Fruit fly (Drosophila melanogaster): ENCODE measurements around the gene Marcal1.

Gene Marcal1

dm6 chr2L:5000287-5000871, 45.1 kb downstream of the Marcal1 start (continued):
- TF ChIP-seq HHEX (GFP tag; optimal IDR thresholded peaks at IDR 0.05) (peak; percentile 85), CG2712 (tag; optimal IDR thresholded peaks at IDR 0.05) (peak; percentile 92), CG1602 (GFP tag; optimal IDR thresholded peaks at IDR 0.05) (peak; percentile 73), aop (GFP tag; IDR thresholded peaks at IDR 0.05) (no peak; the same call in 1 of the 2 replicates), mld (GFP tag; IDR thresholded peaks at IDR 0.05; ENCODE audit: partially characterized antibody) (no peak), CG8290 (GFP tag; optimal IDR thresholded peaks at IDR 0.05) (peak; percentile 79), CG8290 (tag; optimal IDR thresholded peaks at IDR 0.05) (peak; percentile 13 to 49), ham (GFP tag; IDR thresholded peaks at IDR 0.05) (no peak), Rfx (GFP tag; IDR thresholded peaks at IDR 0.05) (peak; percentile 81), knrl (GFP tag; IDR thresholded peaks at IDR 0.05; ENCODE audit: partially characterized antibody) (no peak), CG9876 (GFP tag; optimal IDR thresholded peaks at IDR 0.05) (peak; percentile 49), zfh2 (GFP tag; optimal IDR thresholded peaks at IDR 0.05) (peak; percentile 70), D (optimal IDR thresholded peaks at IDR 0.05) (no peak), D (GFP tag; optimal IDR thresholded peaks at IDR 0.05) (peak; percentile 78), dan (GFP tag; IDR thresholded peaks at IDR 0.05) (no peak), da (GFP tag; optimal IDR thresholded peaks at IDR 0.05) (no peak), CG1832 (GFP tag; optimal IDR thresholded peaks at IDR 0.05) (no peak), tap (tag; optimal IDR thresholded peaks at IDR 0.05) (peak; percentile 75), CG31365 (tag; optimal IDR thresholded peaks at IDR 0.05) (peak; percentile 32), CG34422 (GFP tag; IDR thresholded peaks at IDR 0.05) (peak; percentile 75; the same call in 2 of the 3 replicates), C15 (GFP tag; IDR thresholded peaks at IDR 0.05) (no peak), ranshi (GFP tag; IDR thresholded peaks at IDR 0.05) (peak; percentile 72; the same call in 1 of the 2 replicates), CG17328 (GFP tag; IDR thresholded peaks at IDR 0.05) (peak; percentile 84), Atf3 (GFP tag; optimal IDR thresholded peaks at IDR 0.05) (peak; percentile 44), ems (GFP tag; optimal IDR thresholded peaks at IDR 0.05) (peak; percentile 59), eyg (GFP tag; optimal IDR thresholded peaks at IDR 0.05) (no peak), ac (GFP tag; optimal IDR thresholded peaks at IDR 0.05) (peak; percentile 82), wor (GFP tag; IDR thresholded peaks at IDR 0.05) (peak; percentile 56), CG6254 (GFP tag; optimal IDR thresholded peaks at IDR 0.05) (peak; percentile 75), Atf-2 (GFP tag; optimal IDR thresholded peaks at IDR 0.05) (peak; percentile 66), bab2 (GFP tag; optimal IDR thresholded peaks at IDR 0.05) (peak; percentile 48), CG14965 (GFP tag; optimal IDR thresholded peaks at IDR 0.05; ENCODE audit: borderline replicate concordance) (no peak), CG4707 (GFP tag; optimal IDR thresholded peaks at IDR 0.05) (peak; percentile 69), Lim3 (GFP tag; IDR thresholded peaks at IDR 0.05) (no peak; the same call in 1 of the 2 replicates), NfI (GFP tag; optimal IDR thresholded peaks at IDR 0.05) (peak; percentile 75), CG15269 (tag; optimal IDR thresholded peaks at IDR 0.05) (peak; percentile 84), scrt (GFP tag; optimal IDR thresholded peaks at IDR 0.05) (peak; percentile 78), CG13775 (GFP tag; optimal IDR thresholded peaks at IDR 0.05) (peak; percentile 80), CG1233 (GFP tag; optimal IDR thresholded peaks at IDR 0.05) (peak; percentile 86), fd64A (GFP tag; optimal IDR thresholded peaks at IDR 0.05) (no peak), Oli (tag; optimal IDR thresholded peaks at IDR 0.05) (peak; percentile 86), Optix (GFP tag; IDR thresholded peaks at IDR 0.05) (peak; percentile 56; the same call in 2 of the 3 replicates), cad (GFP tag; optimal IDR thresholded peaks at IDR 0.05) (no peak), TFAM (GFP tag; optimal IDR thresholded peaks at IDR 0.05) (peak; percentile 6), CG15011 (GFP tag; optimal IDR thresholded peaks at IDR 0.05) (peak; percentile 81), CG13296 (GFP tag; optimal IDR thresholded peaks at IDR 0.05) (peak; percentile 81), az2 (GFP tag; optimal IDR thresholded peaks at IDR 0.05) (peak; percentile 77), Dip3 (GFP tag; optimal IDR thresholded peaks at IDR 0.05) (peak; percentile 67), hbn (GFP tag; IDR thresholded peaks at IDR 0.05; ENCODE audit: partially characterized antibody) (no peak), wek (GFP tag; optimal IDR thresholded peaks at IDR 0.05) (no peak), CG11247 (GFP tag; IDR thresholded peaks at IDR 0.05) (peak; percentile 59)

All from whole organism, embryonic.